Worm (Caenorhabditis elegans): ENCODE data around the gene cup-15.

The cup-15 gene

DNA sequence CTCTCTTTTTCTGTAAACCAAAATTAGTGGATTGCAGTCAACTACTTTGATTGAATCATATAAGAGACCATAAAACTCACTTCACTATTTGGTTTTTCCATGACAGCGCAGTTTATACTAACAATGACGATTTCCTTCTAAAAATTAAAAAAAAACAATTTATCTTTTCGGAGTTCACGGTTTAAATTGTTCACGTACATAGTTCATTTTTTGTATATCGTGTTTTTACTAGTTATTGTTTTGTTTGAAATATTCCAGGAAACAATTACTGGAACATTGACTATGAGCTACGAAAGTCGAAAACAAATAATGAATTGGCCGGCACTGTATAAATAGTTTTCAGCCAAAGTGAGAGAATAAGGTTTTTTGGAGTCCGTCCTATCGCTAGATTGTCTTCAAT lies 39.9 kb downstream of the cup-15 start, which contains the start of gene lido-17:
Gene lido-17 (minus strand): TSS at position 101 of the 400 bp plus-strand sequence.
- TF ChIP-seq unc-120 (tag; optimal IDR thresholded peaks at IDR 0.05; ENCODE audit: poor library complexity, severe bottlenecking) = no peak
- no peak for TF ChIP-seq elt-3 (tag; optimal IDR thresholded peaks at IDR 0.05)
- TF ChIP-seq flh-1 (GFP tag; optimal IDR thresholded peaks at IDR 0.05) = no peak
- TF ChIP-seq pha-4 (tag; optimal IDR thresholded peaks at IDR 0.05) = no peak
- no peak for TF ChIP-seq ces-1 (GFP tag; optimal IDR thresholded peaks at IDR 0.05)
- TF ChIP-seq mls-2 (tag; optimal IDR thresholded peaks at IDR 0.05) = no peak
- TF ChIP-seq nhr-76 (tag; optimal IDR thresholded peaks at IDR 0.05) = no peak
- TF ChIP-seq nhr-12 (tag; optimal IDR thresholded peaks at IDR 0.05) = no peak
- no peak for TF ChIP-seq ztf-11 (tag; optimal IDR thresholded peaks at IDR 0.05)

DNA sequence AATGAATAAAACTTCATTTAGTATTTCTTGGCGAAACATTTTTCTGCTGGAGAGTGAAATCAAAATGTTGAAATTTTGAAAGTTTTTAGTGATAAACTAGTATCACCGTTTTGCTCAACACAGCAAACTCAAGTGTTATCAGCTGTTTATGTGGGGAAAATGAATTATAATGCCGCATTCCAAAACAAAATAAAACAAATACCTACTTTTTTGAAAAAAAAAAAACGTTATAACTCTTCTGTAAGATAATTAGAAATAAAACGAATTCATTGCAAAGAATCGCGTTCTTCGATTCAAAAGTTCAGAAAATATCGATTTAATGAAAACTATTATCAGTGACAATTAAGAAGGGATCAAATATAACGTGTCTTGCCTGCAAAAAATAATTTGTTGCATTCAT lies 44.7 kb downstream of the cup-15 start, which contains the start of gene Y51B9A.9:
Gene Y51B9A.9 (minus strand): TSS at position 101 of the 400 bp plus-strand sequence.
- TF ChIP-seq bed-3 (GFP tag; optimal IDR thresholded peaks at IDR 0.05) (no peak), unc-39 (tag; optimal IDR thresholded peaks at IDR 0.05) (no peak), unc-62 (GFP tag; optimal IDR thresholded peaks at IDR 0.05) (no peak), nhr-12 (tag; optimal IDR thresholded peaks at IDR 0.05) (no peak), nhr-2 (tag; optimal IDR thresholded peaks at IDR 0.05) (no peak), zip-8 (tag; optimal IDR thresholded peaks at IDR 0.05) (no peak), lin-13 (tag; optimal IDR thresholded peaks at IDR 0.05) (no peak), hlh-1 (tag; optimal IDR thresholded peaks at IDR 0.05) (no peak), lsy-2 (tag; optimal IDR thresholded peaks at IDR 0.05) (no peak)

DNA sequence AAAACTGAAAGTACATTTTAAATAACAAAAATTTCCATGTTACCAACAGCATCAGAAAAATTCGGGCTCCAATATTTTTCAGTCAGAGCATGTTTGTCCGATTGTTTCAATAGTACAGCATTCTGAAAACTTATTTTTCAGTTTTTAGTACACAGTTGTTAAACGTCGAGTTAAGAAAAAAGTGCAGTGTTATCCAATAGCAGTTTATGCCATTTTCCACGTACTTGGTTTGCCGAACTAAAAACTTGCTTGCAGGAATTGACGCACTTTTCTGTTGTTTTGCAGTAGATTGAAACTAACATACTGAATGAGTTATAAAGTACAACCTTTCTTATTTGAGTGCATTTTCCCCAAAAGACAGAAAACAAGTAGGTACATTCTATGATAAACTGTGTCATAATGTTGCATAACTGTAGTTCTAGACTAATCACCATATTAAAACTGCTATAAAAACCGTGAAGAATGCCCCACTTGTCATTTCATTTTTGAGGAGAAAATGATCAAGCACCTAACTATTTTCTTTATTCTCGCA lies 45.6 kb downstream of the cup-15 start, which contains the start of the genes Y51B9A.14 and Y51B9A.8:
Gene Y51B9A.14 (minus strand): TSS at position 101 of the 532 bp plus-strand sequence.
Gene Y51B9A.8 (plus strand): TSS at position 482 of the 532 bp plus-strand sequence.
- TF ChIP-seq ham-2 (GFP tag; optimal IDR thresholded peaks at IDR 0.05) (no peak), drap-1 (GFP tag; optimal IDR thresholded peaks at IDR 0.05) (no peak), ceh-43 (GFP tag; optimal IDR thresholded peaks at IDR 0.05) (no peak), unc-62 (GFP tag; optimal IDR thresholded peaks at IDR 0.05) (no peak), sem-2 (GFP tag; optimal IDR thresholded peaks at IDR 0.05) (no peak), ceh-39 (tag; optimal IDR thresholded peaks at IDR 0.05) (no peak), nhr-237 (tag; optimal IDR thresholded peaks at IDR 0.05) (no peak), nhr-28 (tag; optimal IDR thresholded peaks at IDR 0.05) (no peak), snpc-4 (tag; optimal IDR thresholded peaks at IDR 0.05) (no peak), lin-32 (GFP tag; optimal IDR thresholded peaks at IDR 0.05) (no peak), sptf-1 (tag; optimal IDR thresholded peaks at IDR 0.05) (no peak), unc-39 (tag; optimal IDR thresholded peaks at IDR 0.05) (no peak), elt-1 (tag; optimal IDR thresholded peaks at IDR 0.05; ENCODE audit: borderline replicate concordance, insufficient read depth) (no peak), mab-5 (tag; optimal IDR thresholded peaks at IDR 0.05) (no peak), lin-13 (tag; optimal IDR thresholded peaks at IDR 0.05) (no peak), ces-1 (GFP tag; optimal IDR thresholded peaks at IDR 0.05) (no peak), unc-120 (tag; optimal IDR thresholded peaks at IDR 0.05; ENCODE audit: poor library complexity, severe bottlenecking) (no peak), M03D4.4 (tag; optimal IDR thresholded peaks at IDR 0.05) (no peak), mls-2 (tag; optimal IDR thresholded peaks at IDR 0.05) (no peak), tbx-8 (GFP tag; optimal IDR thresholded peaks at IDR 0.05) (no peak)

DNA sequence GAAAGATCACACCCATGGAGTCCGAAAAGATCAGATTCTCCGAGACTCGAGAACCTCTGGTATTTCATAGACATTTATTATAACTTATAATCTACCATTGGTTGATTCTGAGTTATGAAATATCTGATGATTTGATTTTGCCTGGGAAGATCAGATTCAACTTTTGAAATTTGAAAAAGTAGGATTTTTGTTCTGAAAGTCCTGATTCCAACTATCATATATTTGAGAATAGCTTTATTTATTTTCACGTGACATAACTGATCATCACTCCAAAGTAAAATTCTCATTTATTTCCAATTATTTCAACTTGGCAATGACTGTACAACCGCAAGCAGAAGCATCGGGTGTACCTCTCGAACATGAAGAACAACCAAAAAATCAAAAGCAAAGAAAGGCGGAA lies 46.9 kb downstream of the cup-15 start, which contains the start of gene Y51B9A.7:
Gene Y51B9A.7 (plus strand): TSS at position 301 of the 400 bp plus-strand sequence.
- TF ChIP-seq nhr-28 (tag; optimal IDR thresholded peaks at IDR 0.05) = no peak
- TF ChIP-seq snpc-4 (tag; optimal IDR thresholded peaks at IDR 0.05) = no peak
- TF ChIP-seq unc-62 (GFP tag; optimal IDR thresholded peaks at IDR 0.05) = no peak
- no peak for TF ChIP-seq nhr-12 (tag; optimal IDR thresholded peaks at IDR 0.05)
- no peak for TF ChIP-seq bed-3 (GFP tag; optimal IDR thresholded peaks at IDR 0.05)
- TF ChIP-seq nhr-2 (tag; optimal IDR thresholded peaks at IDR 0.05) = no peak
- TF ChIP-seq drap-1 (GFP tag; optimal IDR thresholded peaks at IDR 0.05) = no peak
- TF ChIP-seq tbx-8 (GFP tag; optimal IDR thresholded peaks at IDR 0.05) = no peak
- no peak for TF ChIP-seq mep-1 (tag; optimal IDR thresholded peaks at IDR 0.05)
- TF ChIP-seq lin-32 (GFP tag; optimal IDR thresholded peaks at IDR 0.05) = no peak
- no peak for TF ChIP-seq blmp-1 (tag; optimal IDR thresholded peaks at IDR 0.05)
- no peak for TF ChIP-seq flh-1 (GFP tag; optimal IDR thresholded peaks at IDR 0.05)
- TF ChIP-seq pha-4 (tag; optimal IDR thresholded peaks at IDR 0.05) = no peak
